Fruit fly (Drosophila melanogaster): ENCODE measurements around the gene CG44257.

Gene CG44257

dm6 chr3R:17219927-17220326 lies 45.2 kb upstream of the CG44257 start (continued):
- TF ChIP-seq spab (GFP tag; optimal IDR thresholded peaks at IDR 0.05) (no peak), Eip93F (GFP tag; optimal IDR thresholded peaks at IDR 0.05) (no peak), ss (GFP tag; optimal IDR thresholded peaks at IDR 0.05) (peak in 1 of 2 experiments; percentile 2), CG8119 (GFP tag; IDR thresholded peaks at IDR 0.05) (0 out of 3 replicates have a peak, but pooled peaks have one; percentile 22), CG10669 (GFP tag; optimal IDR thresholded peaks at IDR 0.05) (peak; percentile 17), Sox102F (GFP tag; optimal IDR thresholded peaks at IDR 0.05) (peak; percentile 51), CG34406 (GFP tag; optimal IDR thresholded peaks at IDR 0.05) (peak; percentile 49), Eip75B (GFP tag; optimal IDR thresholded peaks at IDR 0.05) (peak; percentile 6)

DNA sequence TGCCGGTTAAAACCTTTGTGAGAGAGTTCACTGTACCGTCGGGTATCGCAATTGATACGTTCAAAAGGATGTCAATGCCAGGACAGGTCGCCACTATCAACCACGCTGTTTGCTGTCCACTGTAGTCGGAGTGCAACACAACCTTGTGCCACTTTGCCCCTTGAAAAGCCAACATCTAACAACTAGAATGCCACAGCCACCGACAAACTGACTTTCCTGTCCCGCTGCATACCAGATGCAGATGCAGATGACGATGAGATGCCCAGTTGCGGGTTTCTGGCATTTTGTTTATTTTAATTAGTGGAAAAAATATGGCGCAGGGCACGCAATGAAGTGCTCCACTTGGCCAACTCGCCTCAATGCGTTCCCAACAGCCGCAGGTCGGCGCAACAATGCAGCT lies 42.1 kb upstream of the CG44257 start, which contains the start of gene CG31262:
CG31262 (minus strand) TSS at position 101 of the 400 bp plus-strand sequence.
- no peak for TF ChIP-seq net (GFP tag; optimal IDR thresholded peaks at IDR 0.05)
- TF ChIP-seq topi (GFP tag; optimal IDR thresholded peaks at IDR 0.05) = no peak
- TF ChIP-seq CG6792 (GFP tag; optimal IDR thresholded peaks at IDR 0.05) = no peak
- TF ChIP-seq dac (GFP tag; optimal IDR thresholded peaks at IDR 0.05) = no peak
- TF ChIP-seq CG6163 (GFP tag; IDR thresholded peaks at IDR 0.05) = no peak
- TF ChIP-seq Eip78C (GFP tag) = no peak
- TF ChIP-seq OdsH (GFP tag; optimal IDR thresholded peaks at IDR 0.05) = no peak
- no peak for TF ChIP-seq CG9139 (GFP tag; optimal IDR thresholded peaks at IDR 0.05)
- TF ChIP-seq CG11294 (GFP tag; IDR thresholded peaks at IDR 0.05) = no peak
- TF ChIP-seq CG11902 (GFP tag; optimal IDR thresholded peaks at IDR 0.05) = no peak
- no peak for TF ChIP-seq CG6854 (GFP tag; optimal IDR thresholded peaks at IDR 0.05)
- no peak for TF ChIP-seq CG32006 (GFP tag; optimal IDR thresholded peaks at IDR 0.05)
- no peak for TF ChIP-seq fd85E (GFP tag; optimal IDR thresholded peaks at IDR 0.05)
- TF ChIP-seq Lpt (GFP tag; optimal IDR thresholded peaks at IDR 0.05) = no peak

- TF ChIP-seq Hr38 (GFP tag; optimal IDR thresholded peaks at IDR 0.05) (no peak), Lpt (GFP tag; optimal IDR thresholded peaks at IDR 0.05) (no peak), Sox102F (GFP tag; optimal IDR thresholded peaks at IDR 0.05) (no peak), acj6 (GFP tag; optimal IDR thresholded peaks at IDR 0.05) (peak; percentile 58), CG10669 (GFP tag; optimal IDR thresholded peaks at IDR 0.05) (peak; percentile 0), CG6792 (GFP tag; optimal IDR thresholded peaks at IDR 0.05) (peak; percentile 2), CG6163 (GFP tag; IDR thresholded peaks at IDR 0.05) (peak; percentile 61; the same call in 2 of the 3 replicates), Sox15 (GFP tag; optimal IDR thresholded peaks at IDR 0.05) (peak; percentile 13), CG8632 (GFP tag; optimal IDR thresholded peaks at IDR 0.05) (peak; percentile 17), fd59A (GFP tag; optimal IDR thresholded peaks at IDR 0.05) (no peak), CG10631 (GFP tag; optimal IDR thresholded peaks at IDR 0.05) (peak; percentile 18), salr (GFP tag; optimal IDR thresholded peaks at IDR 0.05) (no peak), CG3919 (GFP tag; optimal IDR thresholded peaks at IDR 0.05) (peak; percentile 44), lz (GFP tag; optimal IDR thresholded peaks at IDR 0.05) (peak; percentile 27), vri (GFP tag; optimal IDR thresholded peaks at IDR 0.05) (no peak), Met (GFP tag; optimal IDR thresholded peaks at IDR 0.05) (peak; percentile 29), CG32006 (GFP tag; optimal IDR thresholded peaks at IDR 0.05) (peak; percentile 47), Blimp-1 (GFP tag; optimal IDR thresholded peaks at IDR 0.05) (no peak), net (GFP tag; optimal IDR thresholded peaks at IDR 0.05) (no peak), CG15336 (GFP tag; IDR thresholded peaks at IDR 0.05) (no peak), CG7368 (GFP tag; optimal IDR thresholded peaks at IDR 0.05) (no peak), pdm3 (GFP tag; optimal IDR thresholded peaks at IDR 0.05) (peak; percentile 24), CG31627 (GFP tag; optimal IDR thresholded peaks at IDR 0.05) (peak; percentile 49), fd85E (GFP tag; optimal IDR thresholded peaks at IDR 0.05) (no peak), Ets96B (tag; optimal IDR thresholded peaks at IDR 0.05) (no peak), CG11902 (GFP tag; optimal IDR thresholded peaks at IDR 0.05) (no peak), svp (GFP tag) (peak; percentile 64), CG6854 (GFP tag; optimal IDR thresholded peaks at IDR 0.05) (no peak), Ets21C (GFP tag; optimal IDR thresholded peaks at IDR 0.05) (peak; percentile 37), CG11294 (GFP tag; IDR thresholded peaks at IDR 0.05) (no peak), Eip78C (GFP tag) (peak; percentile 73), cyc (GFP tag; optimal IDR thresholded peaks at IDR 0.05) (peak; percentile 41), OdsH (GFP tag; optimal IDR thresholded peaks at IDR 0.05) (peak; percentile 56), CG8319 (GFP tag; optimal IDR thresholded peaks at IDR 0.05) (no peak), topi (GFP tag; optimal IDR thresholded peaks at IDR 0.05) (peak; percentile 46), CG6276 (GFP tag; optimal IDR thresholded peaks at IDR 0.05) (no peak), CG16779 (tag; optimal IDR thresholded peaks at IDR 0.05) (no peak), Eip93F (GFP tag; optimal IDR thresholded peaks at IDR 0.05) (no peak), eg (GFP tag; IDR thresholded peaks at IDR 0.05) (peak; percentile 42; the same call in 1 of the 3 replicates), Hr39 (GFP tag; optimal IDR thresholded peaks at IDR 0.05) (peak; percentile 64)
These were observed 33.5 kb upstream of the CG44257 start for dm6 chr3R:17231579-17231978.

Measured in whole organism, prepupa.